Fruit fly (Drosophila melanogaster) whole organism, pupa: ENCODE data around the gene Cpr5C.
A peak's percentile ranks its signal among the peaks of the same experiment; 100 is the strongest.

Experiments
- CG17806 ChIP-seq: fragments of 200-800 bp; sonication (Bioruptor generic); optimal IDR thresholded peaks from 2 replicates; lab custom pipeline; 2018; ENCODE audit warnings: missing biosample characterization, mild to moderate bottlenecking, missing genetic modification characterization, moderate library complexity
- CG32121 ChIP-seq: fragments of 200-800 bp; sonication (Bioruptor generic); IDR thresholded peaks from 2 replicates; pipeline ENCODE4 v1.3.6; 2022; ENCODE audit warnings: missing biosample characterization, missing genetic modification characterization
- CG34367 ChIP-seq: fragments of 200-800 bp; sonication (Bioruptor generic); optimal IDR thresholded peaks from 2 replicates; lab custom pipeline; 2018; ENCODE audit warnings: missing biosample characterization, mild to moderate bottlenecking, missing genetic modification characterization
- CG8159 ChIP-seq: fragments of 200-800 bp; sonication (Bioruptor generic); optimal IDR thresholded peaks from 3 replicates; lab custom pipeline; 2018; ENCODE audit warnings: missing biosample characterization, mild to moderate bottlenecking, missing genetic modification characterization, moderate library complexity
- CG9948 ChIP-seq: fragments of 200-800 bp; sonication (Bioruptor generic); optimal IDR thresholded peaks from 2 replicates; lab custom pipeline; 2018; ENCODE audit warnings: missing biosample characterization, mild to moderate bottlenecking, missing genetic modification characterization, moderate library complexity
- EcR ChIP-seq: fragments of 200-800 bp; sonication (Bioruptor generic); optimal IDR thresholded peaks from 3 replicates; lab custom pipeline; 2019; ENCODE audit warnings: missing biosample characterization, missing genetic modification characterization, mild to moderate bottlenecking, moderate library complexity, missing genetic modification reagents
- Ets98B ChIP-seq: fragments of 200-800 bp; sonication (Bioruptor generic); IDR thresholded peaks from 2 replicates; pipeline ENCODE4 v1.3.6; 2022; ENCODE audit warnings: missing biosample characterization, missing genetic modification characterization
- Snoo ChIP-seq: fragments of 200-800 bp; sonication (Bioruptor generic); optimal IDR thresholded peaks from 3 replicates; lab custom pipeline; 2017; ENCODE audit warnings: missing biosample characterization, mild to moderate bottlenecking, missing genetic modification characterization, inconsistent platforms
- fd96Ca ChIP-seq: fragments of 200-800 bp; sonication (Bioruptor generic); IDR thresholded peaks from 3 replicates; pipeline ENCODE4 v1.3.6; 2022; ENCODE audit warnings: missing biosample characterization, missing genetic modification characterization
- gl ChIP-seq: fragments of 200-800 bp; sonication (Bioruptor generic); optimal IDR thresholded peaks from 2 replicates; lab custom pipeline; 2018; ENCODE audit warnings: missing biosample characterization, mild to moderate bottlenecking, missing genetic modification characterization
- rn ChIP-seq: fragments of 200-800 bp; sonication (Bioruptor generic); IDR thresholded peaks from 2 replicates; pipeline ENCODE4 v1.3.6; 2022; ENCODE audit warnings: missing biosample characterization, missing genetic modification characterization

DNA sequence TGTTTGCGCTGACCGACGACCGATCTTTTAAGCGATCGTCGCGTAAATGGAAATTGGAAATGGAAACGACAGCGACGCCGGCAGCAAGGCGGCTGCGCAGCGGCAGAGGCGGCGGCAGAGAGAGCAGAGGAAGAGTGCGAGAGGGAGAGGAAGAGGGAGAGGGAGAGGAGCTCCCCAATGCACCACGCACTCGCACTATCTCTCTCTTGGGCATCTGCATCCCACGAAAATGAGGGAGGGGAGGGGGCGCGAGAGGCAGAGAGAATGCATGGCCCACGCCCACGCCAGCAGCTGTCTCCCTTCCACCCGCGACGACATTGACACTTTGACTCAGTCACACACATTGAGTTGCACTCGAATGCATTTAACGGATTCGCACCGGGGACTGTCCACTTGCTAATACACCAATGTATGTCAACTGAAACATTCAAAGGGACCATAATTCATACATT lies 33.7 kb upstream of the Cpr5C start, which contains the start of gene CG3097:
- TF ChIP-seq CG9948 (tag; lab: Kevin White, UChicago) (no peak), CG17806 (tag; lab: Kevin White, UChicago) (no peak), gl (tag; lab: Kevin White, UChicago) (no peak), fd96Ca (GFP tag; lab: Robert Waterston, UW) (peak; percentile 42; the same call in 1 of the 3 replicates), CG32121 (no peak), CG8159 (tag; lab: Kevin White, UChicago) (no peak), CG34367 (tag; lab: Kevin White, UChicago) (no peak), EcR (GFP tag; lab: Kevin White, UChicago) (peak; percentile 44), Snoo (no peak), Ets98B (GFP tag; lab: Robert Waterston, UW) (peak; percentile 47; the same call in 1 of the 2 replicates), rn (GFP tag; lab: Robert Waterston, UW) (no peak)
